Comparison of ENCODE assay signal across 1 fruit fly cellular context in the genomic region with DNA sequence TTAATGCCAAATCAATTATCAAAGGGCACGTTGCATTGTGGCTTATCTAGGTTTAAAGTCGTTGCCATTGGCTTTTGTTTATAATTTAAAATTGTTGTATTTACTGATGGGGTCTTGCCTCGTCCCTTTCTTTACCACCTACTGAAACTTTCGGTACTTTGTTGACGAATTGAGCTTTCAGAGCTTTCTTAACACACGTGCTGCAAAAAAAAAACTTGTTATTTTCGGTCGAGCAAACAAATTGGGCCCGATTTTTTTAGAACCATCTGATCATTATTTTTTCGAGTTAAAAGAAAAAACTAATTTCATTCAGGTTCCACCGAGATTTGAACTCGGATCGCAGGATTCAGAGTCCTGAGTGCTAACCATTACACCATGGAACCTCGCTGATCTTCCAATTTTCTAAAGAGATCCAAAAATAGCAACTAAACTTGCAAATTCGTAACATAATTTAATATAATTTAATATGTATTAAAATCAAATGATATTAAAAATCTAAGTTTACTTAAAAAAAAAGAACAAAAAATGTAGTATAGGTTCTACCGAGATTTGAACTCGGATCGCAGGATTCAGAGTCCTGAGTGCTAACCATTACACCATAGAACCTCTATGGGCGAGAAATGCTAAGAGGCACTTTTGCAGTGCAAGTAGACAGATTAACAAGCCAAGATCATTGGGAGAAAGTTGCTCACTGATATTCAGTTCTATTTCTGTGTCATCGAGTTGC.
TF ChIP-seq lines count a peak whose summit lies in the region.

No protein-coding gene starts in this region.

TF ChIP-seq in whole organism, embryonic, 481 proteins besides CTCF, POLR2A, EP300 and RAD21 (continued from another document and continues in another):
- TF ChIP-seq HLH4C (GFP tag; IDR thresholded peaks at IDR 0.05; lab: Robert Waterston, UW; ENCODE audit: partially characterized antibody) = peak; percentile 76
- no peak for TF ChIP-seq CG6654 (GFP tag; optimal IDR thresholded peaks at IDR 0.05; lab: Kevin White, UChicago)
- peak; percentile 48 for TF ChIP-seq CG12391 (tag; optimal IDR thresholded peaks at IDR 0.05; lab: Kevin White, UChicago)
- TF ChIP-seq CG2120 (GFP tag; optimal IDR thresholded peaks at IDR 0.05; lab: Kevin White, UChicago) = no peak
- TF ChIP-seq CG6683 (GFP tag; optimal IDR thresholded peaks at IDR 0.05; lab: Kevin White, UChicago) = no peak
- no peak for TF ChIP-seq Hmx (GFP tag; optimal IDR thresholded peaks at IDR 0.05; lab: Kevin White, UChicago)
- no peak for TF ChIP-seq CG5245 (GFP tag; optimal IDR thresholded peaks at IDR 0.05; lab: Kevin White, UChicago)
- TF ChIP-seq tap (tag; optimal IDR thresholded peaks at IDR 0.05; lab: Kevin White, UChicago) = peak; percentile 25
- TF ChIP-seq Fer3 (tag; optimal IDR thresholded peaks at IDR 0.05; lab: Kevin White, UChicago) = no peak
- no peak for TF ChIP-seq CG6813 (GFP tag; optimal IDR thresholded peaks at IDR 0.05; lab: Kevin White, UChicago)
- TF ChIP-seq pros (GFP tag; optimal IDR thresholded peaks at IDR 0.05; lab: Kevin White, UChicago) = no peak
- TF ChIP-seq CG31441 (GFP tag; IDR thresholded peaks at IDR 0.05; lab: Robert Waterston, UW) = peak; percentile 33; the same call in 1 of the 2 replicates
- TF ChIP-seq CG10979 (tag; optimal IDR thresholded peaks at IDR 0.05; lab: Kevin White, UChicago) = no peak
- no peak for TF ChIP-seq CG7372 (GFP tag; IDR thresholded peaks at IDR 0.05; lab: Robert Waterston, UW)
- no peak for TF ChIP-seq Side (GFP tag; optimal IDR thresholded peaks at IDR 0.05; lab: Kevin White, UChicago)
- TF ChIP-seq CG13296 (GFP tag; optimal IDR thresholded peaks at IDR 0.05; lab: Kevin White, UChicago) = no peak
- no peak for TF ChIP-seq vfl (GFP tag; optimal IDR thresholded peaks at IDR 0.05; lab: Kevin White, UChicago)
- TF ChIP-seq CG7963 (GFP tag; IDR thresholded peaks at IDR 0.05; lab: Robert Waterston, UW; ENCODE audit: partially characterized antibody) = peak; percentile 81
- TF ChIP-seq CG4424 (GFP tag; optimal IDR thresholded peaks at IDR 0.05; lab: Kevin White, UChicago) = no peak
- no peak for TF ChIP-seq CG11560 (tag; IDR thresholded peaks at IDR 0.05; lab: Robert Waterston, UW)
- no peak for TF ChIP-seq C15 (GFP tag; IDR thresholded peaks at IDR 0.05; lab: Robert Waterston, UW)
- TF ChIP-seq ATbp (GFP tag; optimal IDR thresholded peaks at IDR 0.05; lab: Kevin White, UChicago) = no peak
- TF ChIP-seq slp2 (GFP tag; optimal IDR thresholded peaks at IDR 0.05; lab: Kevin White, UChicago) = no peak
- TF ChIP-seq tna (GFP tag; IDR thresholded peaks at IDR 0.05; lab: Robert Waterston, UW; ENCODE audit: partially characterized antibody) = peak; percentile 71; the same call in 1 of the 2 replicates
- no peak for TF ChIP-seq br (optimal IDR thresholded peaks at IDR 0.05; lab: Kevin White, UChicago)
- no peak for TF ChIP-seq CG10543 (GFP tag; optimal IDR thresholded peaks at IDR 0.05; lab: Kevin White, UChicago)
- TF ChIP-seq Vsx1 (GFP tag; optimal IDR thresholded peaks at IDR 0.05; lab: Kevin White, UChicago) = no peak
- no peak for TF ChIP-seq NfI (GFP tag; optimal IDR thresholded peaks at IDR 0.05; lab: Kevin White, UChicago)
- no peak for TF ChIP-seq ci (GFP tag; IDR thresholded peaks at IDR 0.05; lab: Robert Waterston, UW)
- TF ChIP-seq CG18764 (GFP tag; optimal IDR thresholded peaks at IDR 0.05; lab: Kevin White, UChicago) = no peak
- TF ChIP-seq Neu2 (GFP tag; optimal IDR thresholded peaks at IDR 0.05; lab: Kevin White, UChicago; ENCODE audit: borderline replicate concordance) = no peak
- peak; percentile 85; the same call in 2 of the 3 replicates for TF ChIP-seq Opbp (GFP tag; IDR thresholded peaks at IDR 0.05; lab: Robert Waterston, UW; ENCODE audit: partially characterized antibody)
- no peak for TF ChIP-seq CG11085 (GFP tag; IDR thresholded peaks at IDR 0.05; lab: Robert Waterston, UW)
- TF ChIP-seq Stat92E (GFP tag; optimal IDR thresholded peaks at IDR 0.05; lab: Kevin White, UChicago) = peak in 1 of 3 experiments; percentile 50
- no peak for TF ChIP-seq Gsc (GFP tag; IDR thresholded peaks at IDR 0.05; lab: Robert Waterston, UW)
- TF ChIP-seq CG10462 (GFP tag; optimal IDR thresholded peaks at IDR 0.05; lab: Kevin White, UChicago) = no peak
- TF ChIP-seq nerfin-1 (tag; optimal IDR thresholded peaks at IDR 0.05; lab: Kevin White, UChicago) = no peak
- no peak for TF ChIP-seq D (optimal IDR thresholded peaks at IDR 0.05; lab: Kevin White, UChicago)
- TF ChIP-seq D (GFP tag; optimal IDR thresholded peaks at IDR 0.05; lab: Kevin White, UChicago) = no peak
- peak; percentile 80 for TF ChIP-seq ato (GFP tag; IDR thresholded peaks at IDR 0.05; lab: Robert Waterston, UW; ENCODE audit: partially characterized antibody)
- peak; percentile 64; the same call in 2 of the 4 replicates for TF ChIP-seq Dll (GFP tag; IDR thresholded peaks at IDR 0.05; lab: Robert Waterston, UW; ENCODE audit: partially characterized antibody)
- TF ChIP-seq Poxn (GFP tag; IDR thresholded peaks at IDR 0.05; lab: Robert Waterston, UW) = no peak
- no peak for TF ChIP-seq CG18011 (GFP tag; optimal IDR thresholded peaks at IDR 0.05; lab: Kevin White, UChicago)
- no peak for TF ChIP-seq CG17912 (GFP tag; optimal IDR thresholded peaks at IDR 0.05; lab: Kevin White, UChicago)
- TF ChIP-seq CG3163 (GFP tag; optimal IDR thresholded peaks at IDR 0.05; lab: Kevin White, UChicago) = no peak
- TF ChIP-seq CG4282 (GFP tag; optimal IDR thresholded peaks at IDR 0.05; lab: Kevin White, UChicago) = no peak
- no peak for TF ChIP-seq CG4730 (GFP tag; IDR thresholded peaks at IDR 0.05; lab: Robert Waterston, UW)
- peak; percentile 40 for TF ChIP-seq exex (tag; optimal IDR thresholded peaks at IDR 0.05; lab: Kevin White, UChicago)
- TF ChIP-seq tin (GFP tag; optimal IDR thresholded peaks at IDR 0.05; lab: Kevin White, UChicago) = no peak
- no peak for TF ChIP-seq peb (GFP tag; IDR thresholded peaks at IDR 0.05; lab: Robert Waterston, UW)
- TF ChIP-seq ara (GFP tag; IDR thresholded peaks at IDR 0.05; lab: Robert Waterston, UW) = no peak
- TF ChIP-seq mld (GFP tag; IDR thresholded peaks at IDR 0.05; lab: Robert Waterston, UW; ENCODE audit: partially characterized antibody) = peak; percentile 85
- peak; percentile 73; the same call in 1 of the 2 replicates for TF ChIP-seq Bgb (GFP tag; IDR thresholded peaks at IDR 0.05; lab: Robert Waterston, UW; ENCODE audit: partially characterized antibody)
- no peak for TF ChIP-seq CG17385 (GFP tag; optimal IDR thresholded peaks at IDR 0.05; lab: Kevin White, UChicago)
- peak; percentile 81 for TF ChIP-seq CG14860 (GFP tag; IDR thresholded peaks at IDR 0.05; lab: Robert Waterston, UW; ENCODE audit: partially characterized antibody)
- no peak for TF ChIP-seq ssp (GFP tag; IDR thresholded peaks at IDR 0.05; lab: Robert Waterston, UW)
- TF ChIP-seq Mes4 (GFP tag; optimal IDR thresholded peaks at IDR 0.05; lab: Kevin White, UChicago) = no peak
- TF ChIP-seq CG32772 (GFP tag; IDR thresholded peaks at IDR 0.05; lab: Robert Waterston, UW) = no peak
- TF ChIP-seq CG11456 (GFP tag; IDR thresholded peaks at IDR 0.05; lab: Robert Waterston, UW) = no peak
- 0 out of 3 replicates have a peak, but pooled peaks have one; percentile 50 for TF ChIP-seq hb (GFP tag; IDR thresholded peaks at IDR 0.05; lab: Robert Waterston, UW; ENCODE audit: partially characterized antibody)
- no peak for TF ChIP-seq Trl (optimal IDR thresholded peaks at IDR 0.05; lab: Kevin White, UChicago)
- TF ChIP-seq Trl (GFP tag; optimal IDR thresholded peaks at IDR 0.05; lab: Kevin White, UChicago) = no peak
- no peak for TF ChIP-seq CG7987 (GFP tag; optimal IDR thresholded peaks at IDR 0.05; lab: Kevin White, UChicago)
- no peak for TF ChIP-seq Deaf1 (tag; optimal IDR thresholded peaks at IDR 0.05; lab: Kevin White, UChicago)
- TF ChIP-seq luna (GFP tag; optimal IDR thresholded peaks at IDR 0.05; lab: Kevin White, UChicago) = no peak
- TF ChIP-seq sqz (GFP tag; optimal IDR thresholded peaks at IDR 0.05; lab: Kevin White, UChicago) = peak; percentile 32
- no peak for TF ChIP-seq dan (GFP tag; IDR thresholded peaks at IDR 0.05; lab: Robert Waterston, UW)
- TF ChIP-seq CG17359 (tag; optimal IDR thresholded peaks at IDR 0.05; lab: Kevin White, UChicago) = no peak
- no peak for TF ChIP-seq pb (GFP tag; optimal IDR thresholded peaks at IDR 0.05; lab: Kevin White, UChicago)
- no peak for TF ChIP-seq onecut (GFP tag; IDR thresholded peaks at IDR 0.05; lab: Robert Waterston, UW)
- TF ChIP-seq bcd (GFP tag; optimal IDR thresholded peaks at IDR 0.05; lab: Kevin White, UChicago) = no peak
- TF ChIP-seq vnd (GFP tag; IDR thresholded peaks at IDR 0.05; lab: Robert Waterston, UW; ENCODE audit: partially characterized antibody) = peak; percentile 60; the same call in 2 of the 3 replicates
- no peak for TF ChIP-seq CG10959 (GFP tag; IDR thresholded peaks at IDR 0.05; lab: Robert Waterston, UW)
- no peak for TF ChIP-seq stc (GFP tag; IDR thresholded peaks at IDR 0.05; lab: Robert Waterston, UW)
- TF ChIP-seq tio (GFP tag; optimal IDR thresholded peaks at IDR 0.05; lab: Kevin White, UChicago) = no peak
- TF ChIP-seq CG1832 (GFP tag; optimal IDR thresholded peaks at IDR 0.05; lab: Kevin White, UChicago) = no peak
- TF ChIP-seq MBD-R2 (GFP tag; IDR thresholded peaks at IDR 0.05; lab: Robert Waterston, UW) = no peak
- TF ChIP-seq CG10274 (GFP tag; optimal IDR thresholded peaks at IDR 0.05; lab: Kevin White, UChicago) = no peak
- no peak for TF ChIP-seq Six4 (GFP tag; optimal IDR thresholded peaks at IDR 0.05; lab: Kevin White, UChicago)
- TF ChIP-seq CG16779 (GFP tag; IDR thresholded peaks at IDR 0.05; lab: Robert Waterston, UW) = no peak
- TF ChIP-seq caup (GFP tag; optimal IDR thresholded peaks at IDR 0.05; lab: Kevin White, UChicago; ENCODE audit: severe bottlenecking) = no peak
- TF ChIP-seq CG15601 (tag; optimal IDR thresholded peaks at IDR 0.05; lab: Kevin White, UChicago) = no peak
- TF ChIP-seq Ravus (GFP tag; IDR thresholded peaks at IDR 0.05; lab: Robert Waterston, UW) = no peak
- TF ChIP-seq gcm (GFP tag; optimal IDR thresholded peaks at IDR 0.05; lab: Kevin White, UChicago) = peak; percentile 14
- TF ChIP-seq amos (GFP tag; IDR thresholded peaks at IDR 0.05; lab: Robert Waterston, UW; ENCODE audit: partially characterized antibody) = peak; percentile 85
- no peak for TF ChIP-seq Aef1 (GFP tag; IDR thresholded peaks at IDR 0.05; lab: Robert Waterston, UW)
- TF ChIP-seq Doc3 (GFP tag; IDR thresholded peaks at IDR 0.05; lab: Robert Waterston, UW; ENCODE audit: partially characterized antibody) = 0 out of 3 replicates have a peak, but pooled peaks have one; percentile 27
- no peak for TF ChIP-seq CG6272 (GFP tag; IDR thresholded peaks at IDR 0.05; lab: Robert Waterston, UW)
- no peak for TF ChIP-seq ab (GFP tag; optimal IDR thresholded peaks at IDR 0.05; lab: Kevin White, UChicago)
- TF ChIP-seq chinmo (GFP tag; IDR thresholded peaks at IDR 0.05; lab: Robert Waterston, UW; ENCODE audit: partially characterized antibody) = no peak
- TF ChIP-seq CG10267 (tag; optimal IDR thresholded peaks at IDR 0.05; lab: Kevin White, UChicago) = peak; percentile 2
- TF ChIP-seq twi (tag; optimal IDR thresholded peaks at IDR 0.05; lab: Kevin White, UChicago) = no peak
- no peak for TF ChIP-seq CG31365 (tag; optimal IDR thresholded peaks at IDR 0.05; lab: Kevin White, UChicago)
- no peak for TF ChIP-seq klu (GFP tag; IDR thresholded peaks at IDR 0.05; lab: Robert Waterston, UW)
- peak; percentile 73 for TF ChIP-seq nerfin-2 (GFP tag; IDR thresholded peaks at IDR 0.05; lab: Robert Waterston, UW; ENCODE audit: partially characterized antibody)
- TF ChIP-seq Hsf (GFP tag; optimal IDR thresholded peaks at IDR 0.05; lab: Kevin White, UChicago) = no peak
- no peak for TF ChIP-seq Ssrp (tag; optimal IDR thresholded peaks at IDR 0.05; lab: Kevin White, UChicago)
- TF ChIP-seq CG13287 (GFP tag; IDR thresholded peaks at IDR 0.05; lab: Robert Waterston, UW; ENCODE audit: partially characterized antibody) = peak; percentile 9; the same call in 1 of the 2 replicates
- TF ChIP-seq gem (tag; optimal IDR thresholded peaks at IDR 0.05; lab: Kevin White, UChicago) = peak; percentile 13
- TF ChIP-seq ham (GFP tag; IDR thresholded peaks at IDR 0.05; lab: Robert Waterston, UW) = no peak
- no peak for TF ChIP-seq cg (GFP tag; optimal IDR thresholded peaks at IDR 0.05; lab: Kevin White, UChicago)
- no peak for TF ChIP-seq Mad (GFP tag; optimal IDR thresholded peaks at IDR 0.05; lab: Kevin White, UChicago)
- TF ChIP-seq trh (GFP tag; optimal IDR thresholded peaks at IDR 0.05; lab: Kevin White, UChicago) = no peak
- TF ChIP-seq CG14441 (GFP tag; IDR thresholded peaks at IDR 0.05; lab: Robert Waterston, UW) = no peak
- no peak for TF ChIP-seq tup (GFP tag; optimal IDR thresholded peaks at IDR 0.05; lab: Kevin White, UChicago)
- TF ChIP-seq Blimp-1 (GFP tag; optimal IDR thresholded peaks at IDR 0.05; lab: Kevin White, UChicago) = peak; percentile 27
- no peak for TF ChIP-seq crol (GFP tag; IDR thresholded peaks at IDR 0.05; lab: Robert Waterston, UW)
- no peak for TF ChIP-seq gcm2 (GFP tag; optimal IDR thresholded peaks at IDR 0.05; lab: Kevin White, UChicago)
- TF ChIP-seq slou (GFP tag; optimal IDR thresholded peaks at IDR 0.05; lab: Kevin White, UChicago) = no peak
- TF ChIP-seq CG12299 (tag; optimal IDR thresholded peaks at IDR 0.05; lab: Kevin White, UChicago) = no peak
- peak; percentile 77 for TF ChIP-seq Scr (GFP tag; IDR thresholded peaks at IDR 0.05; lab: Robert Waterston, UW; ENCODE audit: partially characterized antibody)
- no peak for TF ChIP-seq aop (GFP tag; IDR thresholded peaks at IDR 0.05; lab: Robert Waterston, UW)
- no peak for TF ChIP-seq CG30431 (GFP tag; optimal IDR thresholded peaks at IDR 0.05; lab: Kevin White, UChicago)
- TF ChIP-seq zen2 (GFP tag; IDR thresholded peaks at IDR 0.05; lab: Robert Waterston, UW; ENCODE audit: partially characterized antibody) = no peak
- TF ChIP-seq gt (GFP tag; IDR thresholded peaks at IDR 0.05; lab: Robert Waterston, UW) = no peak
- no peak for TF ChIP-seq NFAT (GFP tag; IDR thresholded peaks at IDR 0.05; lab: Robert Waterston, UW)
- no peak for TF ChIP-seq sens-2 (GFP tag; IDR thresholded peaks at IDR 0.05; lab: Robert Waterston, UW)
- no peak for TF ChIP-seq Kr (GFP tag; optimal IDR thresholded peaks at IDR 0.05; lab: Kevin White, UChicago)
- peak; percentile 16 for TF ChIP-seq CG2678 (tag; optimal IDR thresholded peaks at IDR 0.05; lab: Kevin White, UChicago)
- TF ChIP-seq CG8359 (GFP tag; optimal IDR thresholded peaks at IDR 0.05; lab: Kevin White, UChicago; ENCODE audit: borderline replicate concordance) = no peak
- no peak for TF ChIP-seq CG2129 (GFP tag; IDR thresholded peaks at IDR 0.05; lab: Robert Waterston, UW; ENCODE audit: partially characterized antibody)
- no peak for TF ChIP-seq E2f2 (GFP tag; IDR thresholded peaks at IDR 0.05; lab: Robert Waterston, UW)
- TF ChIP-seq CG3847 (GFP tag; IDR thresholded peaks at IDR 0.05; lab: Robert Waterston, UW) = no peak
